Worm (Caenorhabditis elegans) whole organism, L3 larva: ENCODE measurements around the gene rfl-1.

Source experiments
- R02D3.7 ChIP-seq: fragments of 150-350 bp; optimal IDR thresholded peaks from 2 replicates; lab custom pipeline; 2014; ENCODE audit warnings: missing biosample characterization, missing genetic modification characterization
- aly-2 ChIP-seq: fragments of 150-350 bp; optimal IDR thresholded peaks from 2 replicates; lab custom pipeline; 2014; ENCODE audit warnings: missing biosample characterization, missing genetic modification characterization
- ama-1 ChIP-seq: fragments of 150-350 bp; optimal IDR thresholded peaks from 2 replicates; lab custom pipeline; 2018
- ceh-28 ChIP-seq: fragments of 150-350 bp; optimal IDR thresholded peaks from 2 replicates; lab custom pipeline; 2014; ENCODE audit warnings: missing biosample characterization, missing genetic modification reagents, missing genetic modification characterization
- ceh-82 ChIP-seq: fragments of 150-350 bp; optimal IDR thresholded peaks from 2 replicates; lab custom pipeline; 2014; ENCODE audit warnings: missing biosample characterization, missing genetic modification characterization
- ceh-9 ChIP-seq: sonication (generic microtip); optimal IDR thresholded peaks from 2 replicates; lab custom pipeline; 2018; ENCODE audit warnings: missing biosample characterization, missing genetic modification characterization
- daf-12 ChIP-seq: fragments of 150-350 bp; optimal IDR thresholded peaks from 2 replicates; lab custom pipeline; 2014; ENCODE audit warnings: missing biosample characterization, missing genetic modification reagents, missing genetic modification characterization
- egl-27 ChIP-seq: sonication (generic microtip); optimal IDR thresholded peaks from 4 replicates; lab custom pipeline; 2017; ENCODE audit warnings: missing biosample characterization, missing genetic modification reagents, missing genetic modification characterization
- egl-5 ChIP-seq: fragments of 150-350 bp; optimal IDR thresholded peaks from 2 replicates; lab custom pipeline; 2017; ENCODE audit warnings: missing biosample characterization, missing genetic modification reagents, missing genetic modification characterization, inconsistent platforms
- elt-1 ChIP-seq: fragments of 150-350 bp; optimal IDR thresholded peaks from 2 replicates; lab custom pipeline; 2014; ENCODE audit warnings: missing biosample characterization, missing genetic modification characterization
- elt-2 ChIP-seq: sonication (generic microtip); optimal IDR thresholded peaks from 2 replicates; lab custom pipeline; 2016; ENCODE audit warnings: missing genetic modification reagents, mild to moderate bottlenecking, missing genetic modification characterization, missing compliant biosample characterization
- elt-3 ChIP-seq, 3 experiments: fragments of 150-350 bp in 1 of 3; sonication (generic microtip) in 2 of 3; optimal IDR thresholded peaks; 2 replicates in 2 of 3; 4 replicates in 1 of 3; lab custom pipeline; 2014 to 2017; ENCODE audit warnings: missing biosample characterization in 3 of 3, missing genetic modification characterization in 3 of 3
- eor-1 ChIP-seq, 2 experiments: fragments of 150-350 bp; optimal IDR thresholded peaks; 2 replicates each; lab custom pipeline; 2014 to 2018; ENCODE audit warnings: missing biosample characterization in 2 of 2, missing genetic modification characterization in 2 of 2
- fkh-10 ChIP-seq: sonication (generic microtip); optimal IDR thresholded peaks from 2 replicates; lab custom pipeline; 2017; ENCODE audit warnings: missing biosample characterization, missing genetic modification reagents, missing genetic modification characterization
- fkh-2 ChIP-seq: fragments of 150-350 bp; optimal IDR thresholded peaks from 2 replicates; lab custom pipeline; 2014; ENCODE audit warnings: missing biosample characterization, missing genetic modification reagents, missing genetic modification characterization
- hmg-11 ChIP-seq: sonication (generic microtip); optimal IDR thresholded peaks from 2 replicates; lab custom pipeline; 2016; ENCODE audit warnings: missing genetic modification characterization, missing compliant biosample characterization
- jun-1 ChIP-seq: fragments of 150-350 bp; optimal IDR thresholded peaks from 2 replicates; lab custom pipeline; 2014; ENCODE audit warnings: missing biosample characterization, missing genetic modification reagents, missing genetic modification characterization
- lin-15B ChIP-seq: fragments of 150-350 bp; optimal IDR thresholded peaks from 2 replicates; lab custom pipeline; 2014; ENCODE audit warnings: missing biosample characterization, missing genetic modification characterization
- lsy-12 ChIP-seq: sonication (generic microtip); optimal IDR thresholded peaks from 2 replicates; lab custom pipeline; 2016; ENCODE audit warnings: mild to moderate bottlenecking, missing genetic modification characterization, missing compliant biosample characterization
- mdl-1 ChIP-seq: fragments of 150-350 bp; optimal IDR thresholded peaks from 2 replicates; lab custom pipeline; 2014; ENCODE audit warnings: missing biosample characterization, missing genetic modification characterization
- mml-1 ChIP-seq: fragments of 150-350 bp; sonication (generic microtip); optimal IDR thresholded peaks from 3 replicates; lab custom pipeline; 2014; ENCODE audit warnings: missing biosample characterization, missing genetic modification characterization
- nfya-1 ChIP-seq: sonication (generic microtip); optimal IDR thresholded peaks from 2 replicates; lab custom pipeline; 2017; ENCODE audit warnings: missing genetic modification characterization, mild to moderate bottlenecking, missing compliant biosample characterization, antibody characterized with exemption, moderate library complexity; ENCODE audit not compliant: insufficient read depth
- nhr-11 ChIP-seq: fragments of 150-350 bp; optimal IDR thresholded peaks from 2 replicates; lab custom pipeline; 2014; ENCODE audit warnings: missing biosample characterization, missing genetic modification characterization
- nhr-12 ChIP-seq: fragments of 150-350 bp; optimal IDR thresholded peaks from 2 replicates; lab custom pipeline; 2014; ENCODE audit warnings: missing biosample characterization, missing genetic modification characterization
- nhr-23 ChIP-seq: fragments of 150-350 bp; optimal IDR thresholded peaks from 2 replicates; lab custom pipeline; 2014; ENCODE audit warnings: missing biosample characterization, missing genetic modification reagents, missing genetic modification characterization
- nhr-237 ChIP-seq: fragments of 150-350 bp; optimal IDR thresholded peaks from 2 replicates; lab custom pipeline; 2014; ENCODE audit warnings: missing biosample characterization, missing genetic modification characterization
- nhr-25 ChIP-seq: sonication (generic microtip); optimal IDR thresholded peaks from 2 replicates; lab custom pipeline; 2017; ENCODE audit warnings: missing biosample characterization, missing genetic modification characterization
- nhr-28 ChIP-seq: fragments of 150-350 bp; optimal IDR thresholded peaks from 2 replicates; lab custom pipeline; 2014; ENCODE audit warnings: missing biosample characterization, missing genetic modification characterization
- nhr-43 ChIP-seq: sonication (generic microtip); optimal IDR thresholded peaks from 2 replicates; lab custom pipeline; 2016; ENCODE audit warnings: mild to moderate bottlenecking, missing genetic modification characterization, missing compliant biosample characterization; ENCODE audit not compliant: poor library complexity, severe bottlenecking
- nhr-67 ChIP-seq: fragments of 150-350 bp; optimal IDR thresholded peaks from 2 replicates; lab custom pipeline; 2014; ENCODE audit warnings: missing biosample characterization, missing genetic modification characterization
- nhr-76 ChIP-seq: fragments of 150-350 bp; sonication (generic microtip); optimal IDR thresholded peaks from 5 replicates; lab custom pipeline; 2014; ENCODE audit warnings: missing biosample characterization, missing genetic modification characterization
- nhr-77 ChIP-seq: fragments of 150-350 bp; optimal IDR thresholded peaks from 2 replicates; lab custom pipeline; 2014; ENCODE audit warnings: missing biosample characterization, missing genetic modification characterization
- pha-4 ChIP-seq: fragments of 150-350 bp; optimal IDR thresholded peaks from 2 replicates; lab custom pipeline; 2014; ENCODE audit warnings: missing biosample characterization, missing genetic modification reagents, missing genetic modification characterization
- pqm-1 ChIP-seq: fragments of 150-350 bp; optimal IDR thresholded peaks from 2 replicates; lab custom pipeline; 2017; ENCODE audit warnings: missing biosample characterization, missing genetic modification characterization, inconsistent platforms
- sea-2 ChIP-seq: fragments of 150-350 bp; sonication (generic microtip); optimal IDR thresholded peaks from 4 replicates; lab custom pipeline; 2014; ENCODE audit warnings: missing biosample characterization, missing genetic modification reagents, missing genetic modification characterization
- skn-1 ChIP-seq: fragments of 150-350 bp; optimal IDR thresholded peaks from 2 replicates; lab custom pipeline; 2014; ENCODE audit warnings: missing biosample characterization, missing genetic modification characterization
- snpc-4 ChIP-seq: fragments of 150-350 bp; optimal IDR thresholded peaks from 2 replicates; lab custom pipeline; 2014; ENCODE audit warnings: missing biosample characterization, missing genetic modification characterization
- tbx-2 ChIP-seq: sonication (generic microtip); optimal IDR thresholded peaks from 2 replicates; lab custom pipeline; 2016; ENCODE audit warnings: mild to moderate bottlenecking, missing genetic modification characterization, missing compliant biosample characterization
- unc-39 ChIP-seq: sonication (generic microtip); optimal IDR thresholded peaks from 4 replicates; lab custom pipeline; 2017; ENCODE audit warnings: missing biosample characterization, missing genetic modification characterization
- zag-1 ChIP-seq: fragments of 150-350 bp; optimal IDR thresholded peaks from 2 replicates; lab custom pipeline; 2014; ENCODE audit warnings: missing biosample characterization, missing genetic modification characterization
- ztf-11 ChIP-seq: fragments of 150-350 bp; optimal IDR thresholded peaks from 2 replicates; lab custom pipeline; 2014; ENCODE audit warnings: missing biosample characterization, missing genetic modification characterization
- ztf-4 ChIP-seq: fragments of 150-350 bp; optimal IDR thresholded peaks from 2 replicates; lab custom pipeline; 2014; ENCODE audit warnings: missing biosample characterization, missing genetic modification characterization

rfl-1 gene

DNA sequence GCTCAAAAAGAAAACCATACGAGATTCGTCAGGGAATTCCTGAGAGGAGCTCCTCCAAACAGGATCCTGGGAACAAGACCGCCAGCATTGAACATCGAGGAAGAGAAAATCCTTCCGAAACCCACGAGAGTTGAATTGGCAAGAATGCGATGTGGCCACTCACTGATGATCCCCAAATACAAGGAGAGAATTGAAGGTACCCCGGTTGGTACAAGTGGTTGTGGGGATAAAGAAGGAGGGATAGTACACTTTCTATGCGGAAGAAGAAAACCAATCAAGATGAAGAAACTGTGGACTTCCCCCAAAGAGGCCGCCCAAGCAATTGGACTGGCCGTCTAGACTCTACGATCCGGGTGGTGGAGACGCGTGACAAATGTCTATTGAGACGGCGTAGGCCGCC lies 42.1 kb downstream of the rfl-1 start:
- no peak for TF ChIP-seq hmg-11 (tag; lab: Kevin White, UChicago)
- no peak for TF ChIP-seq fkh-2
- no peak for TF ChIP-seq nhr-25 (tag; lab: Kevin White, UChicago)
- no peak for TF ChIP-seq mdl-1 (tag; lab: Kevin White, UChicago)
- no peak for TF ChIP-seq aly-2 (tag; lab: Kevin White, UChicago)
- no peak for TF ChIP-seq R02D3.7
- TF ChIP-seq pha-4 (tag; lab: Kevin White, UChicago): no peak
- no peak for TF ChIP-seq sea-2 (GFP tag; lab: Kevin White, UChicago)
- TF ChIP-seq ceh-82: no peak
- TF ChIP-seq skn-1 (tag; lab: Kevin White, UChicago): no peak
- no peak for TF ChIP-seq snpc-4 (tag; lab: Kevin White, UChicago)
- no peak for TF ChIP-seq nhr-67 (tag; lab: Kevin White, UChicago)
- TF ChIP-seq tbx-2 (tag; lab: Kevin White, UChicago): no peak

DNA sequence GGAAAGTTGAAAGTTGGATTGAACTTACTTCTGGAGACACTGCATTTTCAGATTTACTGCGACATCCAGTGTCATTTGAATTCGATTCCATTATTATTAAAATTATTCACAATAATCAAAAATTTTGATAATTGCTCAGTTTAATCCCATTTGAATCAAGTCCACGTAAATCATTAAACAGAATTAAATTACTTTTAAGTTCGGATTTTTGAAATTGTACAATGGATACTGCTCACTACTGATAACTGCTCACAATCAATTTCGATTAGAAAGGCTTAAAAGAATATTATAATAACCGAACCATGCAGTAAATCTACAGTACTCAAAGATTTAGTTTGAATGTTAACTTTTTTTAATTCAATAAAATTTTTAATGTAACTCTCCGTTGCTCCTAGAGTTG lies 43.2 kb downstream of the rfl-1 start, which contains the start of gene R01H2.4:
TSS of gene R01H2.4 (minus strand) at position 101 of the 400 bp plus-strand sequence.
- TF ChIP-seq nhr-76 (tag; lab: Kevin White, UChicago) (no peak), nhr-23 (tag; lab: Kevin White, UChicago) (no peak), egl-5 (tag; lab: Kevin White, UChicago) (no peak), ztf-11 (tag; lab: Kevin White, UChicago) (no peak), ceh-28 (tag; lab: Kevin White, UChicago) (no peak), tbx-2 (tag; lab: Kevin White, UChicago) (no peak), unc-39 (tag; lab: Kevin White, UChicago) (no peak), zag-1 (tag; lab: Kevin White, UChicago) (no peak), fkh-2 (no peak), skn-1 (tag; lab: Kevin White, UChicago) (no peak), nhr-11 (tag; lab: Kevin White, UChicago) (no peak), nhr-67 (tag; lab: Kevin White, UChicago) (no peak), R02D3.7 (no peak), egl-27 (tag; lab: Kevin White, UChicago) (no peak)

DNA sequence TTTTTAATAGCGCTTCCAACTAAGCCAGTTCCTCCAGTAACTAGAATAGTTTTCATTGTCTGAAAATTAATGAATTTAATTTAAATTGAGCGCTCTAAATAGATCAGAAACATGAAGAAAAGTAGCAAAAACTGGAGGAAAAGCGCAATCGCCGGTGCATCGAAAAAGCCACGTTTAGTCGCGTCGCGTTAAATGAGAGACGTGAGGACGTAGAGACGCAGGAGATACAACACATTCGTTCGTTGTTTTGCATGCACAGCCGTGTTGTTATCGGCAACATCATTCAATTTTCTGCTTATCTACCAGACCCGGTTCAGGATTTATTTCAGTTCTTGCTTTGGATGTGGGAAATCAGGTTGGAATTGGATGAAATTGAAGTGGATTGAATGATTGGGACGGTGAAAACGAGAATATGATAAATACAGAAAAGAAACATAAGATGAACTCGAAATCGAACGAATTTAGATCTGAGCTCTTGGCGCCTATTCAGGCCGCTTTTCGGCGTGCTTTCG lies 46.4 kb downstream of the rfl-1 start, which contains the start of gene ger-1:
TSS of gene ger-1 (minus strand) at position 93 of the 512 bp plus-strand sequence.
- TF ChIP-seq elt-1 (tag; lab: Kevin White, UChicago) (no peak), elt-2 (peak; percentile 23)

- TF ChIP-seq sea-2 (GFP tag; lab: Kevin White, UChicago) (no peak), pha-4 (tag; lab: Kevin White, UChicago) (peak; percentile 69), nhr-67 (tag; lab: Kevin White, UChicago) (no peak), daf-12 (tag; lab: Kevin White, UChicago) (no peak), nhr-28 (tag; lab: Kevin White, UChicago) (no peak), nhr-237 (tag; lab: Kevin White, UChicago) (no peak), fkh-10 (no peak), nhr-76 (tag; lab: Kevin White, UChicago) (no peak), ama-1 (lab: Kevin White, UChicago) (no peak), jun-1 (no peak), nhr-12 (tag; lab: Kevin White, UChicago) (no peak), hmg-11 (tag; lab: Kevin White, UChicago) (peak; percentile 55), nhr-25 (tag; lab: Kevin White, UChicago) (no peak), lin-15B (tag; lab: Kevin White, UChicago) (peak; percentile 52), lsy-12 (tag; lab: Kevin White, UChicago) (no peak), elt-3 (tag; optimal IDR thresholded peaks at IDR 0.05; lab: Kevin White, UChicago) (no peak), nfya-1 (tag; lab: Kevin White, UChicago) (peak; percentile 46), snpc-4 (tag; lab: Kevin White, UChicago) (peak; percentile 32), nhr-23 (tag; lab: Kevin White, UChicago) (peak; percentile 25), ztf-4 (tag; lab: Kevin White, UChicago) (no peak), mml-1 (tag; lab: Kevin White, UChicago) (no peak), ceh-9 (tag; lab: Kevin White, UChicago) (no peak), elt-1 (tag; lab: Kevin White, UChicago) (no peak), nhr-11 (tag; lab: Kevin White, UChicago) (no peak), nhr-43 (no peak), R02D3.7 (no peak), eor-1 (tag; optimal IDR thresholded peaks at IDR 0.05; lab: Kevin White, UChicago) (no peak), egl-5 (tag; lab: Kevin White, UChicago) (no peak), nhr-77 (tag; lab: Kevin White, UChicago) (no peak), pqm-1 (tag; lab: Kevin White, UChicago) (no peak), unc-39 (tag; lab: Kevin White, UChicago) (no peak), elt-2 (no peak)
These were observed 47.6 kb downstream of the rfl-1 start, which contains the start of the genes ubc-18 and R01H2.8 for ce11 chrIII:7068520-7069113. TSS of gene ubc-18 (minus strand) at chrIII:7068570. TSS of gene R01H2.8 (plus strand) at chrIII:7069063.
